Worm (Caenorhabditis elegans) whole organism, early embryonic: Measurements from ENCODE around the gene Y40B10A.5.

Experiments used
- B0310.2 ChIP-seq: sonication (generic microtip); optimal IDR thresholded peaks from 2 replicates; lab custom pipeline; 2016; ENCODE audit warnings: mild to moderate bottlenecking, missing genetic modification characterization, missing compliant biosample characterization
- F13C5.2 ChIP-seq: sonication (generic microtip); optimal IDR thresholded peaks from 2 replicates; lab custom pipeline; 2017; ENCODE audit warnings: mild to moderate bottlenecking, missing genetic modification characterization, inconsistent platforms, missing compliant biosample characterization
- aly-1 ChIP-seq: sonication (generic microtip); optimal IDR thresholded peaks from 2 replicates; lab custom pipeline; 2016; ENCODE audit warnings: missing genetic modification characterization, missing compliant biosample characterization
- ama-1 ChIP-seq: fragments of 150-350 bp; optimal IDR thresholded peaks from 2 replicates; lab custom pipeline; 2014
- ceh-13 ChIP-seq: fragments of 200-800 bp; sonication (Bioruptor generic); optimal IDR thresholded peaks from 2 replicates; lab custom pipeline; 2018; ENCODE audit warnings: mild to moderate bottlenecking, missing genetic modification characterization, missing compliant biosample characterization
- ets-7 ChIP-seq: sonication (generic microtip); optimal IDR thresholded peaks from 2 replicates; lab custom pipeline; 2016; ENCODE audit warnings: missing genotype, missing genetic modification characterization, missing compliant biosample characterization
- flt-1 ChIP-seq: fragments of 200-800 bp; sonication (Bioruptor generic); IDR thresholded peaks from 2 replicates; pipeline ENCODE4 v1.3.6; 2022; ENCODE audit warnings: missing genetic modification characterization, missing compliant biosample characterization
- hmbx-1 ChIP-seq: sonication (generic microtip); optimal IDR thresholded peaks from 2 replicates; lab custom pipeline; 2016; ENCODE audit warnings: mild to moderate bottlenecking, missing genetic modification characterization, missing compliant biosample characterization
- hmg-4 ChIP-seq: fragments of 200-800 bp; sonication (Bioruptor generic); optimal IDR thresholded peaks from 2 replicates; lab custom pipeline; 2018; ENCODE audit warnings: mild to moderate bottlenecking, missing genetic modification characterization, missing compliant biosample characterization
- scrt-1 ChIP-seq: fragments of 200-800 bp; sonication (Bioruptor generic); IDR thresholded peaks from 2 replicates; pipeline ENCODE4 v1.3.6; 2022; ENCODE audit warnings: missing genetic modification characterization, missing compliant biosample characterization
- sea-1 ChIP-seq: fragments of 200-800 bp; sonication (Bioruptor generic); conservative IDR thresholded peaks from 2 replicates; pipeline ENCODE4 v1.3.6; 2022; ENCODE audit warnings: missing genetic modification characterization, missing compliant biosample characterization
- tbx-11 ChIP-seq: fragments of 200-800 bp; sonication (Bioruptor generic); IDR thresholded peaks from 2 replicates; pipeline ENCODE4 v1.3.6; 2022; ENCODE audit warnings: missing genetic modification characterization, missing compliant biosample characterization

DNA sequence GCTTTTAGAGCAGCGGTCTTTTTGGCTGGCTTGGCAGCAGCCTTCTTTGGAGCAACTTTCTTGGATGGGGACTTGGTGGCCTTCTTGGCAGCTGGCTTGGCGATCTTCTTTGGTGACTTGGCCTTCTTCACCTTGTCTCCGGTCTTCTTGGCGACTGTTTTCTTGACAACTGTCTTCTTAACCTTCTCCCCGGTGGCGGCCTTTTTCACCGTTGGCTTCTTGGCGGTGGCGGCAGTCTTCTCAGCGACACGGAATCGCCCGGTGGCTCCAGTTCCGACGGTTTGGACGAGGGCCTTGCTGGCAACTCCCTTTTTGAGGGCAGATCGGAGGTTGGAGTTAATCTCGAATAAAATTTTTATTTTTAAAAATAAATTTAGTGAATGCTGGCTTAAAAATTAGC is 15.2 kb downstream of the Y40B10A.5 start:
- TF ChIP-seq ama-1 (lab: Kevin White, UChicago), result no peak
- no peak for TF ChIP-seq tbx-11 (GFP tag; lab: Robert Waterston, UW)
- no peak for TF ChIP-seq hmbx-1 (tag; lab: Kevin White, UChicago)
- TF ChIP-seq ceh-13, result no peak
- TF ChIP-seq ets-7 (tag; lab: Kevin White, UChicago), result no peak
- TF ChIP-seq F13C5.2 (tag; lab: Kevin White, UChicago), result no peak
- TF ChIP-seq scrt-1 (GFP tag; lab: Robert Waterston, UW), result no peak
- no peak for TF ChIP-seq aly-1 (tag; lab: Kevin White, UChicago)
- no peak for TF ChIP-seq hmg-4 (GFP tag; lab: Kevin White, UChicago)
- no peak for TF ChIP-seq flt-1 (GFP tag; lab: Robert Waterston, UW)
- no peak for TF ChIP-seq B0310.2 (tag; lab: Kevin White, UChicago)
- TF ChIP-seq sea-1 (GFP tag; lab: Robert Waterston, UW), result no peak
